Worm (Caenorhabditis elegans) whole organism, L3 larva: ENCODE results near the gene B0024.15.

Experiments used
- R02D3.7 ChIP-seq: fragments of 150-350 bp; optimal IDR thresholded peaks from 2 replicates; lab custom pipeline; 2014; ENCODE audit warnings: missing biosample characterization, missing genetic modification characterization
- elt-3 ChIP-seq, 3 experiments: fragments of 150-350 bp in 1 of 3; sonication (generic microtip) in 2 of 3; optimal IDR thresholded peaks; 2 replicates in 2 of 3; 4 replicates in 1 of 3; lab custom pipeline; 2014 to 2017; ENCODE audit warnings: missing biosample characterization in 3 of 3, missing genetic modification characterization in 3 of 3
- nhr-23 ChIP-seq: fragments of 150-350 bp; optimal IDR thresholded peaks from 2 replicates; lab custom pipeline; 2014; ENCODE audit warnings: missing biosample characterization, missing genetic modification reagents, missing genetic modification characterization
- nhr-43 ChIP-seq: sonication (generic microtip); optimal IDR thresholded peaks from 2 replicates; lab custom pipeline; 2016; ENCODE audit warnings: mild to moderate bottlenecking, missing genetic modification characterization, missing compliant biosample characterization; ENCODE audit not compliant: poor library complexity, severe bottlenecking
- nhr-77 ChIP-seq: fragments of 150-350 bp; optimal IDR thresholded peaks from 2 replicates; lab custom pipeline; 2014; ENCODE audit warnings: missing biosample characterization, missing genetic modification characterization

ce11 chrV:10333843-10334242 is 44.0 kb downstream of the B0024.15 start:
- no peak for TF ChIP-seq nhr-23 (tag; lab: Kevin White, UChicago)
- no peak for TF ChIP-seq nhr-43 (tag; lab: Kevin White, UChicago)
- no peak for TF ChIP-seq elt-3 (tag; optimal IDR thresholded peaks at IDR 0.05; lab: Kevin White, UChicago)
- TF ChIP-seq R02D3.7: no peak
- no peak for TF ChIP-seq nhr-77 (tag; lab: Kevin White, UChicago)
